Worm (Caenorhabditis elegans) whole organism, young adult: ENCODE results near the gene W08G11.1.

Experiments
- B0261.1 ChIP-seq: sonication (generic microtip); optimal IDR thresholded peaks from 2 replicates; lab custom pipeline; 2016; ENCODE audit warnings: mild to moderate bottlenecking, missing genetic modification characterization, moderate library complexity, missing compliant biosample characterization
- F22D6.2 ChIP-seq: sonication (generic microtip); optimal IDR thresholded peaks from 2 replicates; lab custom pipeline; 2016; ENCODE audit warnings: mild to moderate bottlenecking, missing genetic modification characterization, missing compliant biosample characterization
- F23B12.7 ChIP-seq: sonication (generic microtip); optimal IDR thresholded peaks from 2 replicates; lab custom pipeline; 2017; ENCODE audit warnings: missing genetic modification characterization, mild to moderate bottlenecking, missing compliant biosample characterization, antibody characterized with exemption, moderate library complexity; ENCODE audit not compliant: insufficient read depth
- F33H1.4 ChIP-seq: fragments of 200-800 bp; sonication (Bioruptor generic); IDR thresholded peaks from 2 replicates; pipeline ENCODE4 v1.3.6; 2022; ENCODE audit warnings: missing genetic modification reagents, missing genetic modification characterization, missing compliant biosample characterization
- F39B2.1 ChIP-seq: fragments of 200-800 bp; sonication (Bioruptor generic); IDR thresholded peaks from 2 replicates; pipeline ENCODE4 v1.3.6; 2022; ENCODE audit warnings: missing genetic modification reagents, missing genetic modification characterization, missing compliant biosample characterization
- F57A8.1 ChIP-seq: fragments of 200-800 bp; sonication (Bioruptor generic); optimal IDR thresholded peaks from 2 replicates; lab custom pipeline; 2018; ENCODE audit warnings: mild to moderate bottlenecking, missing genetic modification characterization, moderate library complexity, missing compliant biosample characterization
- Y79H2A.3 ChIP-seq: fragments of 200-800 bp; sonication (Bioruptor generic); conservative IDR thresholded peaks from 2 replicates; pipeline ENCODE4 v1.3.6; 2022; ENCODE audit warnings: missing genetic modification reagents, missing genetic modification characterization, missing compliant biosample characterization
- Y95B8A.8 ChIP-seq: fragments of 200-800 bp; sonication (Bioruptor generic); IDR thresholded peaks from 2 replicates; pipeline ENCODE4 v1.3.6; 2022; ENCODE audit warnings: missing genetic modification reagents, missing genetic modification characterization, missing compliant biosample characterization
- ama-1 ChIP-seq, 3 experiments: fragments of 150-350 bp in 1 of 3; sonication (generic microtip) in 2 of 3; optimal IDR thresholded peaks; 2 replicates each; lab custom pipeline; 2014 to 2018; ENCODE audit warnings: missing biosample characterization in 2 of 3, missing genetic modification characterization in 2 of 3, missing genetic modification reagents in 2 of 3
- aptf-2 ChIP-seq: fragments of 200-800 bp; sonication (Bioruptor generic); conservative IDR thresholded peaks from 2 replicates; pipeline ENCODE4 v1.3.6; 2022; ENCODE audit warnings: missing genetic modification reagents, missing genetic modification characterization, missing compliant biosample characterization
- bed-1 ChIP-seq: fragments of 200-800 bp; sonication (Bioruptor generic); IDR thresholded peaks from 2 replicates; pipeline ENCODE4 v1.3.6; 2022; ENCODE audit warnings: missing genetic modification reagents, missing genetic modification characterization, missing compliant biosample characterization
- cebp-1 ChIP-seq, 2 experiments: fragments of 200-800 bp in 1 of 2; sonication (Bioruptor generic) in 1 of 2; sonication (generic microtip) in 1 of 2; IDR thresholded peaks in 1 of 2; optimal IDR thresholded peaks in 1 of 2; 2 replicates each; pipeline versions ENCODE4 v1.3.6 to Lab custom; 2017 to 2022; ENCODE audit warnings: missing compliant biosample characterization in 2 of 2, missing genetic modification characterization in 2 of 2, mild to moderate bottlenecking in 1 of 2, missing genetic modification reagents in 1 of 2, moderate library complexity in 1 of 2
- cebp-2 ChIP-seq: fragments of 200-800 bp; sonication (Bioruptor generic); IDR thresholded peaks from 2 replicates; pipeline ENCODE4 v1.3.6; 2022; ENCODE audit warnings: missing genetic modification characterization, missing compliant biosample characterization
- ceh-100 ChIP-seq: fragments of 200-800 bp; sonication (Bioruptor generic); IDR thresholded peaks from 2 replicates; pipeline ENCODE4 v1.3.6; 2022; ENCODE audit warnings: missing genetic modification reagents, missing genetic modification characterization, missing compliant biosample characterization
- ceh-91 ChIP-seq: fragments of 200-800 bp; sonication (Bioruptor generic); IDR thresholded peaks from 2 replicates; pipeline ENCODE4 v1.3.6; 2022; ENCODE audit warnings: missing genetic modification reagents, missing genetic modification characterization, missing compliant biosample characterization
- chd-7 ChIP-seq: sonication (generic microtip); optimal IDR thresholded peaks from 2 replicates; lab custom pipeline; 2016; ENCODE audit warnings: mild to moderate bottlenecking, missing genetic modification characterization, moderate library complexity, missing compliant biosample characterization
- dpff-1 ChIP-seq: sonication (generic microtip); optimal IDR thresholded peaks from 2 replicates; lab custom pipeline; 2017; ENCODE audit warnings: mild to moderate bottlenecking, missing genetic modification characterization, missing compliant biosample characterization
- ets-4 ChIP-seq: fragments of 200-800 bp; sonication (Bioruptor generic); optimal IDR thresholded peaks from 2 replicates; lab custom pipeline; 2018; ENCODE audit warnings: mild to moderate bottlenecking, missing genetic modification characterization, missing compliant biosample characterization
- gei-17 ChIP-seq: fragments of 200-800 bp; sonication (Bioruptor generic); optimal IDR thresholded peaks from 2 replicates; lab custom pipeline; 2018; ENCODE audit warnings: mild to moderate bottlenecking, missing genetic modification characterization, missing compliant biosample characterization
- hlh-26 ChIP-seq: fragments of 200-800 bp; sonication (Bioruptor generic); conservative IDR thresholded peaks from 2 replicates; pipeline ENCODE4 v1.3.6; 2022; ENCODE audit warnings: missing genetic modification reagents, missing genetic modification characterization, missing compliant biosample characterization
- hmg-1.2 ChIP-seq: fragments of 200-800 bp; sonication (Bioruptor generic); IDR thresholded peaks from 2 replicates; pipeline ENCODE4 v1.3.6; 2022; ENCODE audit warnings: missing genetic modification reagents, missing genetic modification characterization, missing compliant biosample characterization
- hrde-1 ChIP-seq: sonication (generic microtip); optimal IDR thresholded peaks from 2 replicates; lab custom pipeline; 2016; ENCODE audit warnings: missing genetic modification characterization, mild to moderate bottlenecking, missing compliant biosample characterization, moderate library complexity, missing genotype, missing genetic modification reagents, borderline replicate concordance
- hsf-1 ChIP-seq: fragments of 200-800 bp; sonication (Bioruptor generic); IDR thresholded peaks from 2 replicates; pipeline ENCODE4 v1.3.6; 2022; ENCODE audit warnings: missing genetic modification reagents, missing genetic modification characterization, missing compliant biosample characterization
- let-526 ChIP-seq: fragments of 200-800 bp; sonication (Bioruptor generic); IDR thresholded peaks from 2 replicates; pipeline ENCODE4 v1.3.6; 2022; ENCODE audit warnings: missing genetic modification reagents, missing genetic modification characterization, missing compliant biosample characterization
- lin-26 ChIP-seq: fragments of 200-800 bp; sonication (Bioruptor generic); IDR thresholded peaks from 2 replicates; pipeline ENCODE4 v1.3.6; 2022; ENCODE audit warnings: missing genetic modification reagents, missing genetic modification characterization, missing compliant biosample characterization
- lin-35 ChIP-seq, 3 experiments: fragments of 150-350 bp in 2 of 3; sonication (generic microtip) in 1 of 3; optimal IDR thresholded peaks; 2 replicates each; lab custom pipeline; 2014 to 2018; ENCODE audit warnings: missing biosample characterization in 3 of 3, missing genetic modification characterization in 3 of 3, missing genetic modification reagents in 3 of 3
- lir-1 ChIP-seq: fragments of 200-800 bp; sonication (Bioruptor generic); conservative IDR thresholded peaks from 2 replicates; pipeline ENCODE4 v1.3.6; 2022; ENCODE audit warnings: missing genetic modification reagents, missing genetic modification characterization, missing compliant biosample characterization
- lsl-1 ChIP-seq: fragments of 200-800 bp; sonication (Bioruptor generic); optimal IDR thresholded peaks from 2 replicates; lab custom pipeline; 2018; ENCODE audit warnings: mild to moderate bottlenecking, missing genetic modification characterization, moderate library complexity, missing compliant biosample characterization
- madf-6 ChIP-seq: fragments of 200-800 bp; sonication (Bioruptor generic); IDR thresholded peaks from 2 replicates; pipeline ENCODE4 v1.3.6; 2022; ENCODE audit warnings: missing genetic modification reagents, missing genetic modification characterization, missing compliant biosample characterization
- mcd-1 ChIP-seq: fragments of 200-800 bp; sonication (Bioruptor generic); IDR thresholded peaks from 2 replicates; pipeline ENCODE4 v1.3.6; 2022; ENCODE audit warnings: missing genetic modification reagents, missing genetic modification characterization, missing compliant biosample characterization
- mes-4 ChIP-seq: sonication (generic microtip); optimal IDR thresholded peaks from 2 replicates; lab custom pipeline; 2016; ENCODE audit warnings: missing genotype, missing genetic modification characterization, missing compliant biosample characterization
- nfya-2 ChIP-seq: fragments of 200-800 bp; sonication (Bioruptor generic); IDR thresholded peaks from 2 replicates; pipeline ENCODE4 v1.3.6; 2022; ENCODE audit warnings: missing genetic modification reagents, missing genetic modification characterization, missing compliant biosample characterization
- nhr-90 ChIP-seq: sonication (generic microtip); optimal IDR thresholded peaks from 2 replicates; lab custom pipeline; 2016; ENCODE audit warnings: missing genotype, mild to moderate bottlenecking, missing genetic modification characterization, missing compliant biosample characterization
- rcor-1 ChIP-seq: fragments of 200-800 bp; sonication (Bioruptor generic); IDR thresholded peaks from 2 replicates; pipeline ENCODE4 v1.3.6; 2022; ENCODE audit warnings: missing genetic modification reagents, missing genetic modification characterization, missing compliant biosample characterization
- repo-1 ChIP-seq: sonication (generic microtip); optimal IDR thresholded peaks from 2 replicates; lab custom pipeline; 2017; ENCODE audit warnings: mild to moderate bottlenecking, missing genetic modification characterization, missing compliant biosample characterization
- sea-2 ChIP-seq: fragments of 200-800 bp; sonication (Bioruptor generic); IDR thresholded peaks from 2 replicates; pipeline ENCODE4 v1.3.6; 2022; ENCODE audit warnings: missing genetic modification characterization, missing compliant biosample characterization
- snpc-1.3 ChIP-seq: sonication (generic microtip); optimal IDR thresholded peaks from 2 replicates; lab custom pipeline; 2017; ENCODE audit warnings: missing genetic modification characterization, mild to moderate bottlenecking, missing compliant biosample characterization, antibody characterized with exemption, moderate library complexity, missing genotype, missing genetic modification reagents; ENCODE audit not compliant: insufficient read depth
- somi-1 ChIP-seq: fragments of 200-800 bp; sonication (Bioruptor generic); optimal IDR thresholded peaks from 2 replicates; lab custom pipeline; 2018; ENCODE audit warnings: mild to moderate bottlenecking, missing genetic modification characterization, missing compliant biosample characterization
- tbp1 ChIP-seq: fragments of 200-800 bp; sonication (Bioruptor generic); optimal IDR thresholded peaks from 2 replicates; lab custom pipeline; 2018; ENCODE audit warnings: mild to moderate bottlenecking, missing genetic modification characterization, missing compliant biosample characterization
- tlf-1 ChIP-seq: fragments of 200-800 bp; sonication (Bioruptor generic); optimal IDR thresholded peaks from 2 replicates; lab custom pipeline; 2018; ENCODE audit warnings: mild to moderate bottlenecking, missing genetic modification characterization, missing compliant biosample characterization
- unc-62 ChIP-seq: fragments of 150-350 bp; optimal IDR thresholded peaks from 2 replicates; lab custom pipeline; 2014; ENCODE audit warnings: missing biosample characterization, missing genetic modification reagents, missing genetic modification characterization
- zfh-2 ChIP-seq: fragments of 200-800 bp; sonication (Bioruptor generic); conservative IDR thresholded peaks from 2 replicates; pipeline ENCODE4 v1.3.6; 2022; ENCODE audit warnings: missing genetic modification reagents, missing genetic modification characterization, missing compliant biosample characterization
- ztf-18 ChIP-seq: sonication (generic microtip); optimal IDR thresholded peaks from 2 replicates; lab custom pipeline; 2016; ENCODE audit warnings: missing genotype, mild to moderate bottlenecking, missing genetic modification characterization, missing compliant biosample characterization
- ztf-25 ChIP-seq: fragments of 200-800 bp; sonication (Bioruptor generic); IDR thresholded peaks from 2 replicates; pipeline ENCODE4 v1.3.6; 2022; ENCODE audit warnings: missing genetic modification reagents, missing genetic modification characterization, missing compliant biosample characterization
- ztf-26 ChIP-seq: sonication (generic microtip); optimal IDR thresholded peaks from 2 replicates; lab custom pipeline; 2017; ENCODE audit warnings: missing genetic modification characterization, missing compliant biosample characterization
- ztf-28 ChIP-seq: fragments of 200-800 bp; sonication (Bioruptor generic); IDR thresholded peaks from 2 replicates; pipeline ENCODE4 v1.3.6; 2022; ENCODE audit warnings: missing genetic modification reagents, missing genetic modification characterization, missing compliant biosample characterization

The W08G11.1 gene

DNA sequence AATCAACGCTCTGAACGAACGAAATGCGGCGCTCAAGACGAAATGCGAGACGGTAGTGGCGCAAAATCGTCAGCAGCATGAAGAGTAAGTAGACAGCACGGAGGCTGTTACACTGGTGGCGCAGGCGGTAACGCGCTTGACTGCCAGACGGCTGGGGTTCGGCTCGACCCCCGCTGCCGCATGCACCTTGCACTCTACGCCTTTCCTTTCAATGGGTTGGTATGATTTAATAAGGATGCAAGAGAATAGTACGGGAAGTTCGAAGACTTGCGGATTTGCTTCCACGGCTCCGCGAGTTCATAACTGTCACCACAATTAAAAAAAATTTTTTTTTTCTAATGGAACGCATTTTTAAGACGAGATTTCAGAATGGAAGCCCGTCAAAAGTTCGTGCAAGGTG is 23.2 kb downstream of the W08G11.1 start (continued):
- TF ChIP-seq tlf-1 (GFP tag; lab: Kevin White, UChicago): peak; percentile 40
- TF ChIP-seq dpff-1 (tag; lab: Kevin White, UChicago): peak; percentile 77
- 0 out of 2 replicates have a peak, but pooled peaks have one; percentile 52 for TF ChIP-seq ceh-91 (GFP tag; lab: Robert Waterston, UW)
- peak; percentile 69 for TF ChIP-seq ceh-100 (GFP tag; lab: Robert Waterston, UW)
- TF ChIP-seq hlh-26 (GFP tag; lab: Robert Waterston, UW): no peak
- TF ChIP-seq ets-4 (GFP tag; lab: Kevin White, UChicago): peak; percentile 71
- peak; percentile 45 for TF ChIP-seq somi-1
- TF ChIP-seq snpc-1.3 (tag; lab: Kevin White, UChicago): peak; percentile 84
- peak; percentile 70; the same call in 1 of the 2 replicates for TF ChIP-seq let-526 (GFP tag; lab: Robert Waterston, UW)
- peak; percentile 96 for TF ChIP-seq zfh-2 (GFP tag; lab: Robert Waterston, UW)
- TF ChIP-seq F33H1.4 (GFP tag; lab: Robert Waterston, UW): peak; percentile 51
- TF ChIP-seq ztf-28 (GFP tag; lab: Robert Waterston, UW): peak; percentile 88
- TF ChIP-seq ama-1 (optimal IDR thresholded peaks at IDR 0.05; lab: Kevin White, UChicago): no peak
- peak; percentile 51 to 59 for TF ChIP-seq ama-1 (GFP tag; optimal IDR thresholded peaks at IDR 0.05; lab: Kevin White, UChicago)
- TF ChIP-seq nfya-2 (GFP tag; lab: Robert Waterston, UW): 0 out of 2 replicates have a peak, but pooled peaks have one; percentile 42
- TF ChIP-seq sea-2 (GFP tag; lab: Robert Waterston, UW): 0 out of 2 replicates have a peak, but pooled peaks have one; percentile 29
- no peak for TF ChIP-seq lir-1 (GFP tag; lab: Robert Waterston, UW)
- peak; percentile 77 for TF ChIP-seq hmg-1.2
- peak; percentile 94 for TF ChIP-seq B0261.1 (tag; lab: Kevin White, UChicago)
- peak; percentile 89 for TF ChIP-seq hrde-1 (tag; lab: Kevin White, UChicago)
- TF ChIP-seq unc-62: no peak
- peak; percentile 83 for TF ChIP-seq mcd-1 (GFP tag; lab: Robert Waterston, UW)
- TF ChIP-seq chd-7 (tag; lab: Kevin White, UChicago): peak; percentile 84
- TF ChIP-seq F39B2.1 (GFP tag; lab: Robert Waterston, UW): no peak
- TF ChIP-seq F22D6.2 (tag; lab: Kevin White, UChicago): peak; percentile 27
- peak; percentile 62 for TF ChIP-seq F57A8.1 (GFP tag; lab: Kevin White, UChicago)
- 0 out of 2 replicates have a peak, but pooled peaks have one; percentile 58 for TF ChIP-seq Y79H2A.3 (GFP tag; lab: Robert Waterston, UW)
- TF ChIP-seq cebp-1 (GFP tag; IDR thresholded peaks at IDR 0.05; lab: Robert Waterston, UW): peak; percentile 76
- TF ChIP-seq cebp-1 (tag; optimal IDR thresholded peaks at IDR 0.05; lab: Kevin White, UChicago): peak; percentile 78
- 0 out of 2 replicates have a peak, but pooled peaks have one; percentile 46 for TF ChIP-seq hsf-1 (GFP tag; lab: Robert Waterston, UW)
- peak; percentile 93 for TF ChIP-seq lin-26 (GFP tag; lab: Robert Waterston, UW)
- TF ChIP-seq madf-6 (GFP tag; lab: Robert Waterston, UW): peak; percentile 64; the same call in 1 of the 2 replicates
- TF ChIP-seq nhr-90 (tag; lab: Kevin White, UChicago): peak; percentile 95
- TF ChIP-seq ztf-25: peak; percentile 84; the same call in 1 of the 2 replicates
- no peak for TF ChIP-seq lin-35 (GFP tag; optimal IDR thresholded peaks at IDR 0.05; lab: Kevin White, UChicago)
- no peak for TF ChIP-seq aptf-2 (GFP tag; lab: Robert Waterston, UW)
- TF ChIP-seq mes-4 (tag; lab: Kevin White, UChicago): peak; percentile 38
- peak; percentile 76 for TF ChIP-seq ztf-18 (tag; lab: Kevin White, UChicago)
- peak; percentile 45 for TF ChIP-seq gei-17
- peak; percentile 54 for TF ChIP-seq lsl-1 (GFP tag; lab: Kevin White, UChicago)
- TF ChIP-seq rcor-1: peak; percentile 72
- peak; percentile 87 for TF ChIP-seq F23B12.7
- TF ChIP-seq cebp-2 (GFP tag; lab: Robert Waterston, UW): peak; percentile 87
- TF ChIP-seq ztf-26: peak; percentile 86
- TF ChIP-seq tbp1 (GFP tag; lab: Kevin White, UChicago): peak; percentile 91
- 0 out of 2 replicates have a peak, but pooled peaks have one; percentile 54 for TF ChIP-seq bed-1 (GFP tag; lab: Robert Waterston, UW)
- peak; percentile 89 for TF ChIP-seq repo-1 (tag; lab: Kevin White, UChicago)
- peak; percentile 87 for TF ChIP-seq Y95B8A.8 (GFP tag; lab: Robert Waterston, UW)
